Fruit fly (Drosophila melanogaster) whole organism, wandering third instar larva: ENCODE results near the gene wls.
A peak's percentile ranks its signal among the peaks of the same experiment; 100 is the strongest.

ENCODE experiments used
- Abd-B ChIP-seq: fragments of >200 bp; optimal IDR thresholded peaks from 2 replicates; lab custom pipeline; 2017; ENCODE audit warnings: missing biosample characterization, missing genetic modification characterization
- CG32264 ChIP-seq: fragments of 200-800 bp; sonication (Bioruptor generic); optimal IDR thresholded peaks from 2 replicates; lab custom pipeline; 2016; ENCODE audit warnings: missing biosample characterization, missing genetic modification characterization
- CG9705 ChIP-seq: fragments of 200-800 bp; sonication (Bioruptor generic); optimal IDR thresholded peaks from 2 replicates; lab custom pipeline; 2018; ENCODE audit warnings: missing biosample characterization, mild to moderate bottlenecking, missing genetic modification characterization
- CrebA ChIP-seq: fragments of 200-800 bp; sonication (Bioruptor generic); optimal IDR thresholded peaks from 2 replicates; lab custom pipeline; 2016; ENCODE audit warnings: missing biosample characterization, mild to moderate bottlenecking, missing genetic modification characterization, borderline replicate concordance
- Dfd ChIP-seq: fragments of >200 bp; optimal IDR thresholded peaks from 2 replicates; lab custom pipeline; 2017; ENCODE audit warnings: missing biosample characterization, missing genetic modification characterization
- Dif ChIP-seq: fragments of 200-275, 200-300 bp; sonication (Bioruptor generic); optimal IDR thresholded peaks from 2 replicates; lab custom pipeline; 2018; ENCODE audit warnings: missing biosample characterization, missing genetic modification characterization; ENCODE audit not compliant: partially characterized antibody
- GATAd ChIP-seq: sonication (Bioruptor generic); optimal IDR thresholded peaks from 2 replicates; lab custom pipeline; 2016; ENCODE audit warnings: missing biosample characterization, missing genetic modification characterization
- HLH106 ChIP-seq: fragments of 200-800 bp; optimal IDR thresholded peaks from 3 replicates; lab custom pipeline; 2019; ENCODE audit warnings: missing biosample characterization, mild to moderate bottlenecking, missing genetic modification characterization, moderate library complexity
- Hnf4 ChIP-seq: fragments of 200-800 bp; sonication (Bioruptor generic); optimal IDR thresholded peaks from 2 replicates; lab custom pipeline; 2016; ENCODE audit warnings: missing biosample characterization, mild to moderate bottlenecking, missing genetic modification characterization
- Hr78 ChIP-seq: fragments of >200 bp; optimal IDR thresholded peaks from 2 replicates; lab custom pipeline; 2017; ENCODE audit warnings: missing biosample characterization, missing genetic modification characterization
- Hr83 ChIP-seq: fragments of 200-300 bp; sonication (Bioruptor generic); optimal IDR thresholded peaks from 2 replicates; lab custom pipeline; 2016; ENCODE audit warnings: missing biosample characterization, mild to moderate bottlenecking, missing genetic modification characterization, moderate library complexity; ENCODE audit not compliant: poor library complexity, severe bottlenecking
- Jra ChIP-seq: sonication (Bioruptor generic); optimal IDR thresholded peaks from 2 replicates; lab custom pipeline; 2016; ENCODE audit warnings: missing biosample characterization, missing genetic modification characterization
- N ChIP-seq: fragments of >200 bp; optimal IDR thresholded peaks from 2 replicates; lab custom pipeline; 2018; ENCODE audit warnings: missing biosample characterization, missing external identifiers, missing genetic modification characterization
- OdsH ChIP-seq: fragments of 200-800 bp; sonication (Bioruptor generic); optimal IDR thresholded peaks from 2 replicates; lab custom pipeline; 2016; ENCODE audit warnings: missing biosample characterization, mild to moderate bottlenecking, missing genetic modification characterization
- Rel ChIP-seq, 2 experiments: fragments of 200-800 bp; sonication (Bioruptor generic) in 1 of 2; optimal IDR thresholded peaks; 2 replicates in 1 of 2; 3 replicates in 1 of 2; lab custom pipeline; 2016 to 2019; ENCODE audit warnings: mild to moderate bottlenecking in 2 of 2, missing biosample characterization in 2 of 2, missing genetic modification characterization in 2 of 2, moderate library complexity in 1 of 2
- Sp1 ChIP-seq: fragments of 200-800 bp; sonication (Bioruptor generic); optimal IDR thresholded peaks from 3 replicates; lab custom pipeline; 2019; ENCODE audit warnings: missing biosample characterization, mild to moderate bottlenecking, missing genetic modification characterization, moderate library complexity
- br ChIP-seq: fragments of 200-800 bp; sonication (Bioruptor generic); optimal IDR thresholded peaks from 2 replicates; lab custom pipeline; 2016; ENCODE audit warnings: missing biosample characterization, missing genetic modification characterization
- dl ChIP-seq, 2 experiments: fragments of 175-275, 200-275 bp in 1 of 2; fragments of 200-275 bp in 1 of 2; sonication (Bioruptor generic); optimal IDR thresholded peaks; lab custom pipeline; 2018; ENCODE audit warnings: mild to moderate bottlenecking in 2 of 2, missing biosample characterization in 2 of 2, missing genetic modification characterization in 2 of 2, moderate library complexity in 2 of 2; ENCODE audit not compliant: partially characterized antibody in 2 of 2, insufficient read depth in 1 of 2
- dsf ChIP-seq: sonication (Bioruptor generic); optimal IDR thresholded peaks from 2 replicates; lab custom pipeline; 2016; ENCODE audit warnings: missing biosample characterization, missing genetic modification characterization, borderline replicate concordance
- ey ChIP-seq: fragments of 200-800 bp; sonication (Bioruptor generic); optimal IDR thresholded peaks from 2 replicates; lab custom pipeline; 2016; ENCODE audit warnings: missing biosample characterization, missing genetic modification characterization
- foxo ChIP-seq, 2 experiments: fragments of 200-800 bp; sonication (Bioruptor generic); optimal IDR thresholded peaks; 2 replicates in 1 of 2; 3 replicates in 1 of 2; lab custom pipeline; 2016 to 2017; ENCODE audit warnings: missing biosample characterization in 2 of 2, missing genetic modification characterization in 2 of 2
- fru ChIP-seq: fragments of 200-800 bp; sonication (Bioruptor generic); optimal IDR thresholded peaks from 3 replicates; lab custom pipeline; 2016; ENCODE audit warnings: missing biosample characterization, mild to moderate bottlenecking, missing genetic modification characterization
- h ChIP-seq: fragments of 200-800 bp; sonication (Bioruptor generic); optimal IDR thresholded peaks from 3 replicates; lab custom pipeline; 2016; ENCODE audit warnings: missing biosample characterization, mild to moderate bottlenecking, missing genetic modification characterization
- lola ChIP-seq: fragments of >200 bp; optimal IDR thresholded peaks from 2 replicates; lab custom pipeline; 2017; ENCODE audit warnings: missing biosample characterization, missing genetic modification characterization
- pan ChIP-seq: fragments of >200 bp; optimal IDR thresholded peaks from 2 replicates; lab custom pipeline; 2017
- rgr ChIP-seq: fragments of 200-800 bp; sonication (Bioruptor generic); optimal IDR thresholded peaks from 3 replicates; lab custom pipeline; 2016; ENCODE audit warnings: missing biosample characterization, mild to moderate bottlenecking, missing genetic modification characterization
- sage ChIP-seq: fragments of 200-800 bp; sonication (Bioruptor generic); optimal IDR thresholded peaks from 2 replicates; lab custom pipeline; 2016; ENCODE audit warnings: missing biosample characterization, mild to moderate bottlenecking, missing genetic modification characterization
- sv ChIP-seq: fragments of 200-800 bp; sonication (Bioruptor generic); optimal IDR thresholded peaks from 3 replicates; lab custom pipeline; 2016; ENCODE audit warnings: missing biosample characterization, missing genetic modification characterization
- tai ChIP-seq: sonication (Bioruptor generic); optimal IDR thresholded peaks from 2 replicates; lab custom pipeline; 2016; ENCODE audit warnings: missing biosample characterization, missing genetic modification characterization
- usp ChIP-seq: fragments of >200 bp; optimal IDR thresholded peaks from 2 replicates; lab custom pipeline; 2017; ENCODE audit warnings: missing biosample characterization, missing genetic modification characterization
- woc ChIP-seq: sonication (Bioruptor generic); optimal IDR thresholded peaks from 2 replicates; lab custom pipeline; 2016; ENCODE audit warnings: missing biosample characterization, mild to moderate bottlenecking, missing genetic modification characterization

The wls gene

dm6 chr3L:11205608-11206336 is 36.3 kb upstream of the wls start, which contains the start of gene Plod:
Gene Plod (minus strand): TSS chr3L:11206016.
- TF ChIP-seq Hnf4 (peak; percentile 63), Hr78 (GFP tag; lab: Kevin White, UChicago) (peak; percentile 44), Hr83 (GFP tag; lab: Kevin White, UChicago) (peak; percentile 21), woc (GFP tag; lab: Kevin White, UChicago) (peak; percentile 60), fru (GFP tag; lab: Kevin White, UChicago) (no peak), pan (lab: Kevin White, UChicago) (no peak), dsf (GFP tag; lab: Kevin White, UChicago) (no peak), lola (GFP tag; lab: Kevin White, UChicago) (no peak), Sp1 (GFP tag; lab: Kevin White, UChicago) (peak; percentile 15), Dif (GFP tag; lab: Kevin White, UChicago) (peak; percentile 35), N (peak; percentile 93), h (GFP tag; lab: Kevin White, UChicago) (peak; percentile 39), CrebA (GFP tag; lab: Kevin White, UChicago) (no peak), ey (GFP tag; lab: Kevin White, UChicago) (no peak), foxo (GFP tag; optimal IDR thresholded peaks at IDR 0.05; lab: Kevin White, UChicago) (peak in 1 of 2 experiments; percentile 22), br (GFP tag; lab: Kevin White, UChicago) (no peak), sv (peak; percentile 50), OdsH (no peak), Rel (GFP tag; optimal IDR thresholded peaks at IDR 0.05; lab: Kevin White, UChicago) (no peak), Rel (tag; optimal IDR thresholded peaks at IDR 0.05; lab: Kevin White, UChicago) (peak; percentile 96), dl (GFP tag; optimal IDR thresholded peaks at IDR 0.05; lab: Kevin White, UChicago; ENCODE audit: insufficient read depth in 1 of 2, partially characterized antibody in 2 of 2) (no peak), Dfd (no peak), Abd-B (GFP tag; lab: Kevin White, UChicago) (no peak), tai (GFP tag; lab: Kevin White, UChicago) (no peak), rgr (GFP tag; lab: Kevin White, UChicago) (no peak), sage (GFP tag; lab: Kevin White, UChicago) (no peak), HLH106 (tag; lab: Kevin White, UChicago) (peak; percentile 24), Jra (GFP tag; lab: Kevin White, UChicago) (no peak)

dm6 chr3L:11204852-11205251 is 35.4 kb upstream of the wls start:
- TF ChIP-seq rgr (GFP tag; lab: Kevin White, UChicago) = no peak
- TF ChIP-seq, all 38 proteins: peak for 0

DNA sequence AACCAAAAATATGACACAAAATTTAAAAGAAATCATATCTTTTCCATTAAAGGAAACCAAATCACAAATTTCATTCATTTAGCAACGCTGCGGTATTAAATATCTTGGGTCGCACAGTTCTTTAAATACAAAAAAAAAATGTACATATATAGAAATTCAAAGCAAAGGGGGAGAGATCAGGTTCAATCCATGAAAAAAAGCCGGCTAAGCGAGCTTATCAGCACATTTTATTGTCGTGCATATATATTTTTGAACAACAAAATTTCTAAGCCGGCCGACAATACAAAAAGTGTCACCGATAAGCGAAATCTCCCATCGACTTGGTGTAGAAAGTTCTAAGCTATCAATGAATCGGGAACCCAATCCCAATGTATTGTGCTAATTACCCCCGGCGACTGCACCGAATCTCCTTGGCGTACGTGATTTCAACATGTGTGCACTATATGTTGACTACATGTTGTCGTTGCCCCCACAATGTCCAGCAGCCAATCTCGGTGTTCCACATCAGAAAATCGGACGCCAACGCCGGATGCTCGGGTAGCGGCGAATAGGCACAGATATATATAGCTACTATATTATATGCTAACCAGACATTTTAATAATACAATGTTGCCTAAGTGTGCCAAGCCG is 34.5 kb upstream of the wls start:
- TF ChIP-seq OdsH (no peak), N (no peak), CG32264 (GFP tag; lab: Kevin White, UChicago) (no peak), pan (lab: Kevin White, UChicago) (no peak), rgr (GFP tag; lab: Kevin White, UChicago) (no peak), dl (GFP tag; optimal IDR thresholded peaks at IDR 0.05; lab: Kevin White, UChicago; ENCODE audit: insufficient read depth in 1 of 2, partially characterized antibody in 2 of 2) (no peak), tai (GFP tag; lab: Kevin White, UChicago) (no peak), CG9705 (GFP tag; lab: Kevin White, UChicago) (no peak)

- no peak for TF ChIP-seq rgr (GFP tag; lab: Kevin White, UChicago)
- TF ChIP-seq, all 38 proteins: peak for 0
Measured at dm6 chr3L:11201051-11201450, 31.6 kb upstream of the wls start, which contains the start of gene nkt. Gene nkt (plus strand): TSS chr3L:11201351.

dm6 chr3L:11199320-11199719 is 29.9 kb upstream of the wls start, which contains the start of gene CG7607:
Gene CG7607 (plus strand): TSS chr3L:11199620.
- TF ChIP-seq GATAd = no peak
- TF ChIP-seq CrebA (GFP tag; lab: Kevin White, UChicago) = no peak
- TF ChIP-seq Hnf4 = no peak
- TF ChIP-seq Abd-B (GFP tag; lab: Kevin White, UChicago) = no peak
- TF ChIP-seq ey (GFP tag; lab: Kevin White, UChicago) = no peak
- no peak for TF ChIP-seq rgr (GFP tag; lab: Kevin White, UChicago)
- TF ChIP-seq usp (GFP tag; lab: Kevin White, UChicago) = no peak
- TF ChIP-seq sv = no peak
- TF ChIP-seq CG32264 (GFP tag; lab: Kevin White, UChicago) = no peak
- TF ChIP-seq Jra (GFP tag; lab: Kevin White, UChicago) = no peak
- TF ChIP-seq, all 38 proteins: peak for 0
